Fruit fly (Drosophila melanogaster) whole organism, adult: ENCODE results near the gene CG32845.

Source experiments
- CG11617 ChIP-seq: fragments of 200-800 bp; sonication (Bioruptor generic); optimal IDR thresholded peaks from 2 replicates; lab custom pipeline; 2017; ENCODE audit warnings: mild to moderate bottlenecking, missing biosample characterization, missing genetic modification reagents, missing genetic modification characterization
- CG12768 ChIP-seq: fragments of 200-800 bp; sonication (Bioruptor generic); optimal IDR thresholded peaks from 2 replicates; lab custom pipeline; 2017; ENCODE audit warnings: missing biosample characterization, missing genetic modification characterization, mild to moderate bottlenecking, moderate library complexity, missing genetic modification reagents
- CG1620 ChIP-seq: fragments of 200-800 bp; sonication (Bioruptor generic); optimal IDR thresholded peaks from 2 replicates; lab custom pipeline; 2016; ENCODE audit warnings: missing biosample characterization, missing genetic modification characterization
- CG7045 ChIP-seq: fragments of 200-800 bp; sonication (Bioruptor generic); optimal IDR thresholded peaks from 2 replicates; lab custom pipeline; 2017; ENCODE audit warnings: missing biosample characterization, mild to moderate bottlenecking, missing genetic modification characterization
- CG7101 ChIP-seq: fragments of 200-800 bp; sonication (Bioruptor generic); optimal IDR thresholded peaks from 2 replicates; lab custom pipeline; 2018; ENCODE audit warnings: missing biosample characterization, mild to moderate bottlenecking, missing genetic modification characterization, moderate library complexity
- Clk ChIP-seq: fragments of 200-800 bp; sonication (Bioruptor generic); optimal IDR thresholded peaks from 2 replicates; lab custom pipeline; 2017; ENCODE audit warnings: missing biosample characterization, missing genetic modification characterization
- Hr96 ChIP-seq: fragments of 200-800 bp; sonication (Bioruptor generic); optimal IDR thresholded peaks from 2 replicates; lab custom pipeline; 2016; ENCODE audit warnings: missing biosample characterization, missing genetic modification characterization
- Mnt ChIP-seq: fragments of 200-800 bp; sonication (Bioruptor generic); optimal IDR thresholded peaks from 2 replicates; lab custom pipeline; 2016; ENCODE audit warnings: missing biosample characterization, mild to moderate bottlenecking, missing genetic modification characterization
- bab1 ChIP-seq: fragments of 200-800 bp; sonication (Bioruptor generic); optimal IDR thresholded peaks from 3 replicates; lab custom pipeline; 2019; ENCODE audit warnings: missing biosample characterization, mild to moderate bottlenecking, missing genetic modification characterization, moderate library complexity
- cic ChIP-seq: fragments of 200-800 bp; sonication (Bioruptor generic); optimal IDR thresholded peaks from 2 replicates; lab custom pipeline; 2017; ENCODE audit warnings: missing biosample characterization, mild to moderate bottlenecking, missing genetic modification characterization, moderate library complexity
- kay ChIP-seq: fragments of 200-800 bp; sonication (Bioruptor generic); peaks from one replicate; lab custom pipeline; 2016; ENCODE audit warnings: missing biosample characterization, missing genetic modification characterization, borderline replicate concordance
- ovo ChIP-seq: fragments of 200-800 bp; sonication (Bioruptor generic); optimal IDR thresholded peaks from 2 replicates; lab custom pipeline; 2016; ENCODE audit warnings: missing biosample characterization, missing genetic modification characterization
- tj ChIP-seq: fragments of 200-800 bp; sonication (Bioruptor generic); optimal IDR thresholded peaks from 3 replicates; lab custom pipeline; 2017; ENCODE audit warnings: missing biosample characterization, mild to moderate bottlenecking, missing genetic modification characterization, moderate library complexity

dm6 chr3L:248226-248758, 24.9 kb downstream of the CG32845 start:
- no peak for TF ChIP-seq bab1 (GFP tag; lab: Kevin White, UChicago)
- peak; percentile 30 for TF ChIP-seq CG12768
- no peak for TF ChIP-seq Hr96
- TF ChIP-seq Mnt (GFP tag; lab: Kevin White, UChicago): no peak
- no peak for TF ChIP-seq ovo (GFP tag; lab: Kevin White, UChicago)
- TF ChIP-seq CG11617 (GFP tag; lab: Kevin White, UChicago): no peak
- TF ChIP-seq Clk (GFP tag; lab: Kevin White, UChicago): no peak
- TF ChIP-seq CG1620 (GFP tag; lab: Kevin White, UChicago): no peak
- TF ChIP-seq CG7045 (GFP tag; lab: Kevin White, UChicago): no peak
- TF ChIP-seq CG7101 (tag; lab: Kevin White, UChicago): no peak
- TF ChIP-seq cic: no peak
- no peak for TF ChIP-seq kay (GFP tag; lab: Kevin White, UChicago)
- no peak for TF ChIP-seq tj (GFP tag; lab: Kevin White, UChicago)
